Worm (Caenorhabditis elegans) whole organism, young adult: ENCODE measurements around the gene tyr-6.

Experiments
- B0035.1 ChIP-seq: sonication (generic microtip); optimal IDR thresholded peaks from 2 replicates; lab custom pipeline; 2016; ENCODE audit warnings: missing genetic modification characterization, mild to moderate bottlenecking, missing compliant biosample characterization, missing genotype, missing genetic modification reagents
- B0261.1 ChIP-seq: sonication (generic microtip); optimal IDR thresholded peaks from 2 replicates; lab custom pipeline; 2016; ENCODE audit warnings: mild to moderate bottlenecking, missing genetic modification characterization, moderate library complexity, missing compliant biosample characterization
- F49E8.2 ChIP-seq: sonication (generic microtip); optimal IDR thresholded peaks from 3 replicates; lab custom pipeline; 2017; ENCODE audit warnings: missing genetic modification characterization, mild to moderate bottlenecking, missing compliant biosample characterization, antibody characterized with exemption, moderate library complexity; ENCODE audit not compliant: insufficient read depth
- F57C9.4 ChIP-seq: sonication (generic microtip); optimal IDR thresholded peaks from 2 replicates; lab custom pipeline; 2017; ENCODE audit warnings: mild to moderate bottlenecking, missing genetic modification characterization, missing compliant biosample characterization
- aptf-2 ChIP-seq: fragments of 200-800 bp; sonication (Bioruptor generic); conservative IDR thresholded peaks from 2 replicates; pipeline ENCODE4 v1.3.6; 2022; ENCODE audit warnings: missing genetic modification reagents, missing genetic modification characterization, missing compliant biosample characterization
- attf-3 ChIP-seq: fragments of 200-800 bp; sonication (Bioruptor generic); conservative IDR thresholded peaks from 2 replicates; pipeline ENCODE4 v1.3.6; 2022; ENCODE audit warnings: missing genetic modification reagents, missing genetic modification characterization, missing compliant biosample characterization
- dox-1 ChIP-seq: fragments of 200-800 bp; sonication (Bioruptor generic); IDR thresholded peaks from 2 replicates; pipeline ENCODE4 v1.3.6; 2022; ENCODE audit warnings: missing genetic modification reagents, missing genetic modification characterization, missing compliant biosample characterization
- ekl-4 ChIP-seq: fragments of 200-800 bp; sonication (Bioruptor generic); IDR thresholded peaks from 2 replicates; pipeline ENCODE4 v1.3.6; 2022; ENCODE audit warnings: missing genetic modification reagents, missing genetic modification characterization, missing compliant biosample characterization
- him-1 ChIP-seq: sonication (generic microtip); optimal IDR thresholded peaks from 2 replicates; lab custom pipeline; 2016; ENCODE audit warnings: missing genotype, missing genetic modification reagents, missing genetic modification characterization, missing compliant biosample characterization
- hmg-20 ChIP-seq: fragments of 200-800 bp; sonication (Bioruptor generic); IDR thresholded peaks from 2 replicates; pipeline ENCODE4 v1.3.6; 2022; ENCODE audit warnings: missing genetic modification reagents, missing genetic modification characterization, missing compliant biosample characterization
- let-526 ChIP-seq: fragments of 200-800 bp; sonication (Bioruptor generic); IDR thresholded peaks from 2 replicates; pipeline ENCODE4 v1.3.6; 2022; ENCODE audit warnings: missing genetic modification reagents, missing genetic modification characterization, missing compliant biosample characterization
- lsl-1 ChIP-seq: fragments of 200-800 bp; sonication (Bioruptor generic); optimal IDR thresholded peaks from 2 replicates; lab custom pipeline; 2018; ENCODE audit warnings: mild to moderate bottlenecking, missing genetic modification characterization, moderate library complexity, missing compliant biosample characterization
- lsy-27 ChIP-seq: sonication (generic microtip); optimal IDR thresholded peaks from 2 replicates; lab custom pipeline; 2017; ENCODE audit warnings: missing genetic modification characterization, mild to moderate bottlenecking, missing compliant biosample characterization, antibody characterized with exemption, missing genotype, borderline replicate concordance; ENCODE audit not compliant: insufficient read depth
- nhr-80 ChIP-seq: sonication (generic microtip); optimal IDR thresholded peaks from 2 replicates; lab custom pipeline; 2016; ENCODE audit warnings: missing genetic modification characterization, missing compliant biosample characterization
- nhr-90 ChIP-seq: sonication (generic microtip); optimal IDR thresholded peaks from 2 replicates; lab custom pipeline; 2016; ENCODE audit warnings: missing genotype, mild to moderate bottlenecking, missing genetic modification characterization, missing compliant biosample characterization
- pha-4 ChIP-seq: fragments of 150-350 bp; sonication (generic microtip); optimal IDR thresholded peaks from 2 replicates; lab custom pipeline; 2014; ENCODE audit warnings: missing biosample characterization, missing genetic modification reagents, missing genetic modification characterization
- rec-8 ChIP-seq, 2 experiments: sonication (generic microtip); optimal IDR thresholded peaks; 2 replicates each; lab custom pipeline; 2016; ENCODE audit warnings: mild to moderate bottlenecking in 2 of 2, missing genetic modification characterization in 2 of 2, missing genetic modification reagents in 2 of 2, missing genotype in 2 of 2, missing biosample characterization in 1 of 2, missing compliant biosample characterization in 1 of 2, moderate library complexity in 1 of 2
- repo-1 ChIP-seq: sonication (generic microtip); optimal IDR thresholded peaks from 2 replicates; lab custom pipeline; 2017; ENCODE audit warnings: mild to moderate bottlenecking, missing genetic modification characterization, missing compliant biosample characterization
- sdz-38 ChIP-seq: sonication (generic microtip); optimal IDR thresholded peaks from 2 replicates; lab custom pipeline; 2016; ENCODE audit warnings: missing genotype, missing genetic modification characterization, missing compliant biosample characterization
- snpc-1.1 ChIP-seq: sonication (generic microtip); optimal IDR thresholded peaks from 2 replicates; lab custom pipeline; 2017; ENCODE audit warnings: missing genetic modification characterization, mild to moderate bottlenecking, missing compliant biosample characterization, antibody characterized with exemption, moderate library complexity, missing genotype, missing genetic modification reagents; ENCODE audit not compliant: insufficient read depth
- snpc-1.3 ChIP-seq: sonication (generic microtip); optimal IDR thresholded peaks from 2 replicates; lab custom pipeline; 2017; ENCODE audit warnings: missing genetic modification characterization, mild to moderate bottlenecking, missing compliant biosample characterization, antibody characterized with exemption, moderate library complexity, missing genotype, missing genetic modification reagents; ENCODE audit not compliant: insufficient read depth
- snpc-3.4 ChIP-seq: sonication (generic microtip); optimal IDR thresholded peaks from 2 replicates; lab custom pipeline; 2017; ENCODE audit warnings: missing genetic modification characterization, mild to moderate bottlenecking, missing compliant biosample characterization, antibody characterized with exemption, moderate library complexity, missing genotype, missing genetic modification reagents
- snpc-4 ChIP-seq, 5 experiments: fragments of 150-350 bp in 1 of 5; sonication (generic microtip) in 4 of 5; optimal IDR thresholded peaks; 2 replicates each; lab custom pipeline; 2014 to 2018; ENCODE audit warnings: missing genetic modification characterization in 5 of 5, missing biosample characterization in 3 of 5, antibody characterized with exemption in 2 of 5, mild to moderate bottlenecking in 2 of 5, missing compliant biosample characterization in 2 of 5, missing genotype in 2 of 5, moderate library complexity in 2 of 5, missing genetic modification reagents in 1 of 5
- tbx-9 ChIP-seq: sonication (generic microtip); optimal IDR thresholded peaks from 2 replicates; lab custom pipeline; 2016; ENCODE audit warnings: borderline replicate concordance, missing genetic modification characterization, inconsistent platforms, missing compliant biosample characterization
- xnd-1 ChIP-seq: sonication (generic microtip); optimal IDR thresholded peaks from 2 replicates; lab custom pipeline; 2016; ENCODE audit warnings: missing genotype, missing genetic modification reagents, missing genetic modification characterization, missing compliant biosample characterization
- ztf-18 ChIP-seq: sonication (generic microtip); optimal IDR thresholded peaks from 2 replicates; lab custom pipeline; 2016; ENCODE audit warnings: missing genotype, mild to moderate bottlenecking, missing genetic modification characterization, missing compliant biosample characterization
- ztf-22 ChIP-seq: fragments of 200-800 bp; sonication (Bioruptor generic); optimal IDR thresholded peaks from 2 replicates; lab custom pipeline; 2018; ENCODE audit warnings: mild to moderate bottlenecking, missing genetic modification characterization, moderate library complexity, missing compliant biosample characterization

The tyr-6 gene

DNA sequence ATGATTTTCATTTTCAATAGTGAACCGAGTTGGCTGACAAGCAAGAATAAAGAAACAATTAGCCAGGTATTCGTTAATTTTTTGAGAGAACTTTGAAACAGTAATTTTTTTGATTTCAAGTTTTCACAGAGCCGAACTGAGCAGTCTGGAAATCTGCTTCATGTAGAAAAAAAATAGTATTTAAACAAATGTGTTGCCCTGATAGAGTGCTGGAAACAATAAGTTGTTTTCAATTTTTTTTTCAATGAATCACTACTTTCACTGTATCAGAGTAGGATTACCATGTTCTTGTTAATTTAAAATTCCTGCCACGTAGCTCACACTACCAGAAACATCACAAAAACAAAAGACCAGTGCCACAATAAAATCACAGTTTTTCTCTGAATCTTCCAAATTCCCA is 20.1 kb downstream of the tyr-6 start (continued):
- TF ChIP-seq ztf-22 (GFP tag; lab: Kevin White, UChicago) = no peak
- TF ChIP-seq, all 124 proteins: peak for 0

DNA sequence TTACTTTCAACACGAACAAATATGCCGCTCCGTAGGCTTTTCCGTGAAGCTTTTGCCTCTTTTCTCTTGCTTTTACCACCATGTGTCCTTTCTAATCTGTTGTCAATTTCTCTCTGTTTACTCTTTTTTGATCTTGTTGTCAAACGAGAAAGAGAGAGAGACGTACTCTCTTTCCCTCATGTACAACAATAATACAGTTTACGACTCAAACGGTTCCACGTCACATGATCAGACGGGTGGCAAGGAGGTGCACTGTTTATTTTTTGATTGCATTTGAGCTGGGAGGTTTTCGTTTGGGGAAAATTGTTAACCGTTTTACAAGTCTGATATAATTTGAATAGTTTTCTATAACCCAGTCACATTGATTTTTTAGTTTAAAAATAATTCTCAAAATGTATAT is 20.5 kb downstream of the tyr-6 start:
- TF ChIP-seq F49E8.2 (no peak), pha-4 (tag; lab: Kevin White, UChicago) (peak; percentile 86)

DNA sequence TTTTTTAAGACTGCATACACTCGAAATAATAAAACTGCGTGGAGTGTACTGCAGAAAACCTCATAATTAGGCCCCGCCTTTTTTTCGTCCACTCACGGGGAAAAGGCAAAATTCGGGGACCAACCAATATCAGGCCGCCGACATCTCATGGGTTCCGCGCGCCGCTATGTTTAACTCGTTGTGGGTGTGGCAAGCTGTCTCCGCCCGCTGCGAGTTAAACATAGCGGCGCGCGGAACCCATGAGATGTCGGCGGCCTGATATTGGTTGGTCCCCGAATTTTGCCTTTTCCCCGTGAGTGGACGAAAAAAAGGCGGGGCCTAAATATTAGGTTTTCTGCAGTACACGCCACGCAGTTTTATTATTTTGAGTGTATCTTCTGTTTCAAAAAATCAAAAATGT is 21.0 kb downstream of the tyr-6 start:
- TF ChIP-seq snpc-3.4 (tag; lab: Kevin White, UChicago) = peak; percentile 2
- peak; percentile 81 for TF ChIP-seq snpc-1.1
- peak; percentile 74 for TF ChIP-seq snpc-4 (GFP tag; optimal IDR thresholded peaks at IDR 0.05; lab: Kevin White, UChicago)
- TF ChIP-seq snpc-4 (tag; optimal IDR thresholded peaks at IDR 0.05; lab: Kevin White, UChicago) = peak; percentile 67 to 96 (median 90)

DNA sequence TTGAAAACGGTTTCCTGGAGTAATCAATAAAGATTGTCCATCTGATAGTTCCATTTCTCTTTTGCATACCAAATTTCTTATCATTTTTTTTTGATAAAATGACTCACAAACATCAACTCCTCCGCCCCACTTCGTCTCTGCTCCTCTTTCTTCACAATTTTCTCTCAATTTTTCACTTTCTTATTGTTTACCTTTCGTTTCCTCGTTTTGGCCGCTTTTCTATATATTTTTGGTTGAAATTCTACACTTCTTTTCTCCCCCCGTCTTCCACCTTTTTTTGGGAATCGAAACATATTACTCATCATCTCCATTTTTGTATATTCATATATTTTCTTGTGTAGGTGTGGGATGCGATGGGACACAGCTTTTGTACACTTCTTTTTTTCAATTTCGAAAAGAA is 22.4 kb downstream of the tyr-6 start:
- TF ChIP-seq repo-1 (tag; lab: Kevin White, UChicago) (no peak), F57C9.4 (tag; lab: Kevin White, UChicago) (no peak), snpc-1.3 (no peak), nhr-80 (peak; percentile 65)

DNA sequence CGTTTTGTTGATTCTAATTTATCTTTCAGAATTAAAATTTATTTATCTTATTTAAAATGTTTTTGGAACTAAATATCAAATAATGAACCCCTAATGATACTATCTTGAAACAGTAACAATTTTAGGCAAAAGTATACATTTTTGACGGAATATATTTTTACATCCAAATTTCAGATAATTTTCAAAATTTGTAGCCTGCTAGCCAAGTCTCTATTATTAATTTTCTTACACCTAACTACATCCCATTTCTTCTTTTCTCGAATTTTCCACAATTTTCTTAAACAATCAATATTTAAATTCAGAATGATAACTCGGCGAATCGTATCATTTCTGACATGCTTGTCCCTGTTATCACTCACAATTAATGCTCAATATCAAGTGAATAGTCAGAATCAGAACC is 26.1 kb downstream of the tyr-6 start, which contains the start of gene pqn-89:
Gene pqn-89 (plus strand): TSS at position 301 of the 400 bp plus-strand sequence.
- TF ChIP-seq xnd-1 (tag; lab: Kevin White, UChicago) = no peak
- TF ChIP-seq tbx-9 (tag; lab: Kevin White, UChicago) = no peak
- TF ChIP-seq aptf-2 = no peak
- no peak for TF ChIP-seq nhr-90
- TF ChIP-seq lsl-1 (GFP tag; lab: Kevin White, UChicago) = no peak
- TF ChIP-seq attf-3 (GFP tag; lab: Robert Waterston, UW) = no peak
- TF ChIP-seq dox-1 (GFP tag; lab: Robert Waterston, UW) = no peak
- TF ChIP-seq B0261.1 (tag; lab: Kevin White, UChicago) = no peak
- TF ChIP-seq him-1 (tag; lab: Kevin White, UChicago) = no peak

DNA sequence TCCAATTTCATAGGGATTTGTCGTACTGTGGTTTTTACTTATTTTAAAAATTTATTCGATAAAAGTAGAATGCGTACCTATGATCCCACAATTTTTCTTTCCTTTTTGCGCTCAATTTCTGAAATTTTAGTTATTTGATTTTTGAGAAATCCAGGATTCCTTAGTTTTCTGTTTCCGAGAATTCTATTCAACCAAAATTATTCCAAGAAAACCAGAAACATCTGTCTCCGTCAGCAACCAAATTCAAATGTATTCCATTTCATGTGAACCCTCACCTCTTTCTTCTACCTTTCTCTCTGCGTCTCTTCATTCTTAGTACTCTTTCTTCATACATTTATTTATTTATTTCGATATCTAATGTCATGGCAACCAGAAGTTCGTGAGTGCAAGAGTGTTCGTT is 31.4 kb downstream of the tyr-6 start:
- no peak for TF ChIP-seq lsl-1 (GFP tag; lab: Kevin White, UChicago)
- TF ChIP-seq B0035.1 (tag; lab: Kevin White, UChicago) = no peak
- no peak for TF ChIP-seq hmg-20 (GFP tag; lab: Robert Waterston, UW)

DNA sequence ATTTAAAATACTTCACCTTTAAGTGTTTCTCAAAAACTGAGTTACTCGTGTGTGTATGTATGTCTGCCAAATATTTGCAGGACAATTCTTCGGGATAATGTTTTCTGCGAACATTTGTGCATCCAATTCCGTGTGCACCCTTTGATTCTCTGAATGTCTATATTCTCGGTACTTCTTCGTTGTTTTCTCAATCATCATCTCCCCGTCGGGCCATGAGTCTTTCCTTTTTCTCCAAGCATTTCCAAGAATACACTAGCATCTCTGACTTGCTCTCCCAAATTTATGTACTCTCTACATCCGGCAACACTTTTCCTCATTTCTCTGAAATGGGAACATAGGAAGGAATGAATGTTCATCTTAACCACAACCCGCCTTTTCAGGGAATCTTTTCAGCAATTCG is 34.4 kb downstream of the tyr-6 start:
- TF ChIP-seq ztf-18 = no peak
- no peak for TF ChIP-seq let-526 (GFP tag; lab: Robert Waterston, UW)
- no peak for TF ChIP-seq ekl-4 (GFP tag; lab: Robert Waterston, UW)
- TF ChIP-seq lsy-27 (tag; lab: Kevin White, UChicago) = no peak
- no peak for TF ChIP-seq rec-8 (tag; optimal IDR thresholded peaks at IDR 0.05; lab: Kevin White, UChicago)
- no peak for TF ChIP-seq aptf-2
- TF ChIP-seq sdz-38 (tag; lab: Kevin White, UChicago) = no peak
